Worm (Caenorhabditis elegans) whole organism, midembryonic: Measurements from ENCODE around the gene B0294.1.

Source experiments
- T22C8.4 ChIP-seq: fragments of 200-800 bp; sonication (Bioruptor generic); IDR thresholded peaks from 2 replicates; pipeline ENCODE4 v1.3.6; 2022; ENCODE audit warnings: missing genetic modification characterization, missing compliant biosample characterization
- flt-1 ChIP-seq: fragments of 200-800 bp; sonication (Bioruptor generic); IDR thresholded peaks from 2 replicates; pipeline ENCODE4 v1.3.6; 2022; ENCODE audit warnings: missing genetic modification characterization, missing compliant biosample characterization
- klf-2 ChIP-seq: fragments of 200-800 bp; sonication (Bioruptor generic); conservative IDR thresholded peaks from 2 replicates; pipeline ENCODE4 v1.3.6; 2022; ENCODE audit warnings: missing genetic modification reagents, missing genetic modification characterization, missing compliant biosample characterization
- med-1 ChIP-seq: sonication (generic microtip); optimal IDR thresholded peaks from 2 replicates; lab custom pipeline; 2017; ENCODE audit warnings: missing genetic modification characterization, mild to moderate bottlenecking, missing compliant biosample characterization, antibody characterized with exemption, missing genetic modification reagents; ENCODE audit not compliant: insufficient read depth
- ref-1 ChIP-seq: fragments of 200-800 bp; sonication (Bioruptor generic); conservative IDR thresholded peaks from 2 replicates; pipeline ENCODE4 v1.3.6; 2022; ENCODE audit warnings: missing genetic modification reagents, missing genetic modification characterization, missing compliant biosample characterization
- tab-1 ChIP-seq: fragments of 200-800 bp; sonication (Bioruptor generic); IDR thresholded peaks from 2 replicates; pipeline ENCODE4 v1.3.6; 2022; ENCODE audit warnings: missing genetic modification characterization, missing compliant biosample characterization
- ztf-23 ChIP-seq: fragments of 200-800 bp; sonication (Bioruptor generic); IDR thresholded peaks from 2 replicates; pipeline ENCODE4 v1.3.6; 2022; ENCODE audit warnings: missing genetic modification reagents, missing genetic modification characterization, missing compliant biosample characterization

DNA sequence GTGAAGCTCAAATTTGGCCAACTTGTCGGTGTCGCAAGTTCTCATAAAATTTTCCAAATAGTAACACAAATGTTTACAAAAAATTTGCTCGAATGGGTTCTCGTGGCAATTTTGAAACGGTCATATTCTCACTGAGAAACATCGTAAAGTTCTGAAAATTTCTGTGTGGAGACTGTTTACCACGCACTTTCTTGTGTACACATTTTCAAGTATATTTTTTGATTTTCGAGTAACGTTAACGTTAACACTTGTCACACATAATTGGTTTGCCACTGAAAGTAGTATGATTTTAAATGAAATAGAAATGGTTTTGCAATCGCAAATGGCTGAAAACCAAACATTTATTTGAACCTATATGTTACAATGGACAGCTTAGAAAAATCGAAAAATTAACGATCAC lies 6.3 kb downstream of the B0294.1 start:
- TF ChIP-seq ref-1 (GFP tag; lab: Robert Waterston, UW) (no peak), klf-2 (GFP tag; lab: Robert Waterston, UW) (no peak), flt-1 (GFP tag; lab: Robert Waterston, UW) (no peak), ztf-23 (GFP tag; lab: Robert Waterston, UW) (no peak), tab-1 (GFP tag; lab: Robert Waterston, UW) (no peak), T22C8.4 (GFP tag; lab: Robert Waterston, UW) (no peak), med-1 (GFP tag; lab: Kevin White, UChicago) (no peak)
